Fruit fly (Drosophila melanogaster): ENCODE data around the gene CG42526.

The CG42526 gene

DNA sequence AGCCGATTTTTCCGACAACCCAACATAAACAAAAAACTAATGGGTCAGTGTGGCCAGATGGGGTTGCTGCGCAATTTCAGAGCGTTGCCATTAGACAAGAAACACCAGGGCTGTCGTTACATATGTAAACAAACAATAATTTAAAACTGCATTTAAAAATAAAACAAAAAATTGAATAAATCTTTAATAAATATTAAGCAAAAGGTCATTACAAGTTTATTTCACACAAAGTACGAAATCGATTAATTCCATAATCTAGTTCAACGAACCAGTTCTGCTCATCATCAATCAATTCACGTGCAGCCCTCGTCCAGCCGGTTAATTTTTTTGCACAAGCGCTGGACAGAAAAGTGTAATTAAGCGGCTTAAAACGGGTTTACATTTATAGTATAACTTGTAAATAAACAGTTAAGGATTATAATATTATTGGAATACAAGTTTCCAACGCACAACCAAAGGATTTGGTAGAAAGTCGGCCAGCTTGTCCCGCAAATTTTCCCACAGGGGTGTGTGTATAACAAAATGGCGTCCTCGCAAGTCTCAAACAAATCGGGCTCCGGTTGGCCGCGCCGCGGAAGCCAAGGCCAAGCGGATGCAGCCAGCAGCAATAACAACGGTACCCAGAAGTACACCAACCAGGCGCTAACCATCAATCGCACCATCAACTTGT lies 24.3 kb downstream of the CG42526 start, which contains the start of the genes CG4022 and Cpsf5 (continued):
- TF ChIP-seq NFAT (GFP tag; IDR thresholded peaks at IDR 0.05), result peak; percentile 72
- TF ChIP-seq cad (GFP tag; optimal IDR thresholded peaks at IDR 0.05), result no peak
- TF ChIP-seq CG4707 (GFP tag; optimal IDR thresholded peaks at IDR 0.05), result peak; percentile 23
- peak; percentile 44 for TF ChIP-seq NC2β (GFP tag; optimal IDR thresholded peaks at IDR 0.05)
- TF ChIP-seq slbo (GFP tag; IDR thresholded peaks at IDR 0.05), result peak; percentile 90
- no peak for TF ChIP-seq Lim3 (GFP tag; IDR thresholded peaks at IDR 0.05)
- TF ChIP-seq pnt (GFP tag; optimal IDR thresholded peaks at IDR 0.05), result peak; percentile 51
- peak; percentile 55 for TF ChIP-seq Hand (GFP tag; optimal IDR thresholded peaks at IDR 0.05)
- no peak for TF ChIP-seq Hr78 (GFP tag; optimal IDR thresholded peaks at IDR 0.05)
- TF ChIP-seq CG16863 (GFP tag; optimal IDR thresholded peaks at IDR 0.05), result peak; percentile 45
- TF ChIP-seq pzg (GFP tag; optimal IDR thresholded peaks at IDR 0.05), result peak; percentile 82
- TF ChIP-seq CG17829 (tag; optimal IDR thresholded peaks at IDR 0.05), result peak; percentile 91
- TF ChIP-seq CG11560 (tag; IDR thresholded peaks at IDR 0.05), result 0 out of 3 replicates have a peak, but pooled peaks have one; percentile 20
- TF ChIP-seq Abd-B (GFP tag; optimal IDR thresholded peaks at IDR 0.05), result peak; percentile 86
- TF ChIP-seq h (optimal IDR thresholded peaks at IDR 0.05), result no peak
- TF ChIP-seq ems (GFP tag; optimal IDR thresholded peaks at IDR 0.05), result peak; percentile 70
- no peak for TF ChIP-seq crol (GFP tag; IDR thresholded peaks at IDR 0.05)
- no peak for TF ChIP-seq tio (GFP tag; optimal IDR thresholded peaks at IDR 0.05)
- TF ChIP-seq CG6854 (GFP tag; optimal IDR thresholded peaks at IDR 0.05), result no peak
- peak; percentile 80 for TF ChIP-seq CG10209 (GFP tag; optimal IDR thresholded peaks at IDR 0.05)
- peak in 1 of 3 experiments; percentile 73 for TF ChIP-seq Stat92E (GFP tag; optimal IDR thresholded peaks at IDR 0.05)
- no peak for TF ChIP-seq CG13894 (tag; optimal IDR thresholded peaks at IDR 0.05)
- TF ChIP-seq Kr (GFP tag; optimal IDR thresholded peaks at IDR 0.05), result no peak
- TF ChIP-seq wek (GFP tag; optimal IDR thresholded peaks at IDR 0.05), result no peak
- TF ChIP-seq BEAF-32 (GFP tag; optimal IDR thresholded peaks at IDR 0.05), result peak; percentile 52
- peak; percentile 40; the same call in 1 of the 2 replicates for TF ChIP-seq CG10321 (GFP tag; IDR thresholded peaks at IDR 0.05)
- no peak for TF ChIP-seq CG42726 (GFP tag; IDR thresholded peaks at IDR 0.05; ENCODE audit: partially characterized antibody)
- peak; percentile 75 for TF ChIP-seq ind (GFP tag; optimal IDR thresholded peaks at IDR 0.05)
- peak; percentile 87 for TF ChIP-seq CG17328 (GFP tag; IDR thresholded peaks at IDR 0.05)
- peak; percentile 62 for TF ChIP-seq ATbp (GFP tag; optimal IDR thresholded peaks at IDR 0.05)
- peak; percentile 47 for TF ChIP-seq BtbVII (GFP tag; optimal IDR thresholded peaks at IDR 0.05)
- peak; percentile 2 for TF ChIP-seq repo (GFP tag; optimal IDR thresholded peaks at IDR 0.05)
- TF ChIP-seq CG13287 (GFP tag; IDR thresholded peaks at IDR 0.05; ENCODE audit: partially characterized antibody), result peak; percentile 68
- no peak for TF ChIP-seq fd102C (GFP tag; optimal IDR thresholded peaks at IDR 0.05)
- peak; percentile 54 for TF ChIP-seq cato (GFP tag; optimal IDR thresholded peaks at IDR 0.05; ENCODE audit: borderline replicate concordance)
- TF ChIP-seq Ptx1 (GFP tag; IDR thresholded peaks at IDR 0.05), result peak; percentile 84
- TF ChIP-seq unpg (GFP tag; optimal IDR thresholded peaks at IDR 0.05), result peak; percentile 87
- peak; percentile 20 for TF ChIP-seq ac (GFP tag; optimal IDR thresholded peaks at IDR 0.05)
- no peak for TF ChIP-seq CG15073 (GFP tag; optimal IDR thresholded peaks at IDR 0.05)
- TF ChIP-seq Doc2 (GFP tag; IDR thresholded peaks at IDR 0.05), result no peak
- peak; percentile 53 for TF ChIP-seq CG6683 (GFP tag; optimal IDR thresholded peaks at IDR 0.05)
- TF ChIP-seq Myb (GFP tag; optimal IDR thresholded peaks at IDR 0.05), result peak; percentile 44
- TF ChIP-seq CG32772 (GFP tag; IDR thresholded peaks at IDR 0.05), result peak; percentile 79
- TF ChIP-seq Opbp (GFP tag; IDR thresholded peaks at IDR 0.05; ENCODE audit: partially characterized antibody), result no peak
- TF ChIP-seq rib (GFP tag; IDR thresholded peaks at IDR 0.05), result peak; percentile 89; the same call in 1 of the 2 replicates
- peak; percentile 95 for TF ChIP-seq row (GFP tag; IDR thresholded peaks at IDR 0.05)
- no peak for TF ChIP-seq her (GFP tag; optimal IDR thresholded peaks at IDR 0.05)
- TF ChIP-seq CG13296 (GFP tag; optimal IDR thresholded peaks at IDR 0.05), result peak; percentile 72
- TF ChIP-seq CG2678 (tag; optimal IDR thresholded peaks at IDR 0.05), result peak; percentile 85
